Fruit fly (Drosophila melanogaster): ENCODE data around the gene CG45075.

Gene CG45075

DNA sequence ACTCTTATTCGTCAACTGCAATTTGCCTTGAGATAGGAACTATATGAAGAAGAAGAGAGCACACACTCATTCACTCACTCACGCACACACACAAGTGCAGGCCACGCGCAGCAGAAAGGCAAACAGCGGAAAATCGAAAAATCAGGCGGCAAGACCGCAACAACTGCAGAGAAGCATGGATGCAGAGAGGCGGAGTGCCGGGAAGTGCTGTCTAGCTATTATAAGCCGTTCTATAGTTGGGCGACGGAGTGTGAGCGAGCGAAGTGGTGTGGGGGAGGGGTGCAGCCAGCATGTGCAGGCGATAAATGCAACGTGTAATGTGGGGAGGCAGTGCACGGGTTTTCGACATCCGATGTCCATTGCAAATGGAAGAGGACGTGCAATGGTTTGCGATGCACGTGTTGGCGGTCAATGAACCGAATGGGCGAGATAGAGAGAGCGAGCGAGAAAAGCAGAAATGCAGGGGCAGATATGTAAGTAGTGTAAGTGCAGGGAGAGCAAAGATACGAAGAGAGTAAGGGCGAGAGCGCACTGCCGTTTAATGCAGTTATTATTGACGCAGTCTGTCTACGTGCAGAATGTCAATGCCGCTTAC lies 12.4 kb upstream of the CG45075 start (continued):
- TF ChIP-seq CG14441 (GFP tag; IDR thresholded peaks at IDR 0.05) (no peak), zen (tag; optimal IDR thresholded peaks at IDR 0.05) (peak; percentile 82), nerfin-2 (GFP tag; IDR thresholded peaks at IDR 0.05; ENCODE audit: partially characterized antibody) (no peak), crol (GFP tag; IDR thresholded peaks at IDR 0.05) (peak; percentile 98), CG16815 (GFP tag; optimal IDR thresholded peaks at IDR 0.05) (no peak), Abd-B (GFP tag; optimal IDR thresholded peaks at IDR 0.05) (no peak), CG2712 (tag; optimal IDR thresholded peaks at IDR 0.05) (peak; percentile 17), CG7987 (GFP tag; optimal IDR thresholded peaks at IDR 0.05) (peak; percentile 69), NfI (GFP tag; optimal IDR thresholded peaks at IDR 0.05) (no peak), en (GFP tag; optimal IDR thresholded peaks at IDR 0.05) (no peak), Adf1 (GFP tag; IDR thresholded peaks at IDR 0.05) (no peak), CG15601 (tag; optimal IDR thresholded peaks at IDR 0.05) (no peak), dmrt11E (tag; optimal IDR thresholded peaks at IDR 0.05) (no peak), CG3995 (GFP tag; optimal IDR thresholded peaks at IDR 0.05) (no peak), tgo (GFP tag; IDR thresholded peaks at IDR 0.05) (no peak), br (optimal IDR thresholded peaks at IDR 0.05) (no peak), CG6813 (GFP tag; optimal IDR thresholded peaks at IDR 0.05) (no peak), CG2199 (GFP tag; IDR thresholded peaks at IDR 0.05) (peak; percentile 88), CG8944 (GFP tag; optimal IDR thresholded peaks at IDR 0.05) (no peak), CG18262 (tag; optimal IDR thresholded peaks at IDR 0.05) (peak; percentile 5), Dfd (GFP tag; optimal IDR thresholded peaks at IDR 0.05) (no peak), CrebB (tag; optimal IDR thresholded peaks at IDR 0.05) (no peak), Mrtf (GFP tag; IDR thresholded peaks at IDR 0.05) (no peak), CG15514 (GFP tag; optimal IDR thresholded peaks at IDR 0.05) (no peak), Ssrp (tag; optimal IDR thresholded peaks at IDR 0.05) (no peak), sim (GFP tag; IDR thresholded peaks at IDR 0.05) (no peak), Chrac-16 (GFP tag; optimal IDR thresholded peaks at IDR 0.05) (no peak), Aef1 (GFP tag; IDR thresholded peaks at IDR 0.05) (no peak), CG7357 (GFP tag; IDR thresholded peaks at IDR 0.05) (no peak), CG2875 (GFP tag; optimal IDR thresholded peaks at IDR 0.05) (peak; percentile 11), repo (GFP tag; optimal IDR thresholded peaks at IDR 0.05) (no peak), Neu2 (GFP tag; optimal IDR thresholded peaks at IDR 0.05; ENCODE audit: borderline replicate concordance) (no peak), CG13287 (GFP tag; IDR thresholded peaks at IDR 0.05; ENCODE audit: partially characterized antibody) (no peak), dysf (GFP tag; IDR thresholded peaks at IDR 0.05) (no peak), nau (GFP tag; optimal IDR thresholded peaks at IDR 0.05) (no peak), CG3847 (GFP tag; IDR thresholded peaks at IDR 0.05) (no peak), stc (GFP tag; IDR thresholded peaks at IDR 0.05) (no peak), CG7556 (GFP tag; optimal IDR thresholded peaks at IDR 0.05) (no peak), fd64A (GFP tag; optimal IDR thresholded peaks at IDR 0.05) (peak; percentile 38), CG9876 (GFP tag; optimal IDR thresholded peaks at IDR 0.05) (no peak), Hr3 (GFP tag; optimal IDR thresholded peaks at IDR 0.05) (no peak), z (GFP tag; IDR thresholded peaks at IDR 0.05) (peak; percentile 91), sob (GFP tag; IDR thresholded peaks at IDR 0.05) (no peak), ewg (GFP tag; optimal IDR thresholded peaks at IDR 0.05) (no peak), D19A (tag; optimal IDR thresholded peaks at IDR 0.05) (peak; percentile 30), ERR (GFP tag; optimal IDR thresholded peaks at IDR 0.05) (no peak), Opbp (GFP tag; IDR thresholded peaks at IDR 0.05; ENCODE audit: partially characterized antibody) (peak; percentile 64; the same call in 1 of the 3 replicates), ken (GFP tag; IDR thresholded peaks at IDR 0.05) (no peak), jing (GFP tag; optimal IDR thresholded peaks at IDR 0.05) (no peak), CG14710 (tag; optimal IDR thresholded peaks at IDR 0.05) (peak; percentile 27), Atf3 (GFP tag; optimal IDR thresholded peaks at IDR 0.05) (no peak)

Measured in whole organism, embryonic.